Worm (Caenorhabditis elegans) whole organism, mixed stage, embryonic: ENCODE results near the gene F42E11.3.

Experiments
- blmp-1 ChIP-seq: fragments of 150-350 bp; optimal IDR thresholded peaks from 2 replicates; lab custom pipeline; 2014; ENCODE audit warnings: missing biosample characterization, missing genetic modification characterization
- elt-3 ChIP-seq: fragments of 150-350 bp; optimal IDR thresholded peaks from 2 replicates; lab custom pipeline; 2014; ENCODE audit warnings: missing biosample characterization, missing genetic modification characterization
- lin-13 ChIP-seq: fragments of 150-350 bp; optimal IDR thresholded peaks from 2 replicates; lab custom pipeline; 2014; ENCODE audit warnings: missing biosample characterization, missing genetic modification characterization
- lsy-2 ChIP-seq: fragments of 150-350 bp; optimal IDR thresholded peaks from 2 replicates; lab custom pipeline; 2014; ENCODE audit warnings: missing biosample characterization, missing genetic modification characterization
- nhr-237 ChIP-seq: fragments of 150-350 bp; optimal IDR thresholded peaks from 2 replicates; lab custom pipeline; 2014; ENCODE audit warnings: missing biosample characterization, missing genetic modification characterization
- nhr-28 ChIP-seq: fragments of 150-350 bp; optimal IDR thresholded peaks from 2 replicates; lab custom pipeline; 2014; ENCODE audit warnings: missing biosample characterization, missing genetic modification characterization
- nhr-76 ChIP-seq: sonication (generic microtip); optimal IDR thresholded peaks from 2 replicates; lab custom pipeline; 2017; ENCODE audit warnings: missing biosample characterization, missing genetic modification characterization
- snpc-4 ChIP-seq: fragments of 150-350 bp; optimal IDR thresholded peaks from 2 replicates; lab custom pipeline; 2014; ENCODE audit warnings: missing biosample characterization, missing genetic modification characterization

DNA sequence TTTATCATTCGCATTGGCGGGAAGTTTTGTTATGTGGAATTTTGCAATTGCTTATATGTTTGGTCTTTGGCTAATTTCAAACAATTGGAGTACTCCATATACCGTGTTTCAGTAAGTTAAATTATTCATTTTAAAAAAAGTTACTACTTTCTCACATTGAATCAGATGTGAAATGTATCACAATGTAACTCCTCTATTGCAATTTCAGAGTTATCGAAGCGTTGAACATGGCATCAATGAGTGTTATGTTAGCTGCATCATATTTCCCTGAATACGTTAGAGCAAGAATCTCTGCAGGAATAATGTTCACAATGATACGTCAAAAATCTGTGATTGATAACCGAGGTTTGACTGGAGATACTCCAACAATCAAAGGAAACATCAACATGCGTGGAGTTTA lies 19.6 kb downstream of the F42E11.3 start:
- TF ChIP-seq nhr-76 (tag; lab: Kevin White, UChicago) = no peak
- no peak for TF ChIP-seq nhr-28
- no peak for TF ChIP-seq lsy-2 (tag; lab: Kevin White, UChicago)
- TF ChIP-seq blmp-1 = no peak
- TF ChIP-seq snpc-4 (tag; lab: Kevin White, UChicago) = no peak
- TF ChIP-seq elt-3 = no peak
- TF ChIP-seq nhr-237 (tag; lab: Kevin White, UChicago) = no peak
- TF ChIP-seq lin-13 (tag; lab: Kevin White, UChicago) = no peak
